Fruit fly (Drosophila melanogaster) whole organism, embryonic: ENCODE measurements around the gene CG32647.
A peak's percentile ranks its signal among the peaks of the same experiment; 100 is the strongest.

ENCODE experiments used
- Atf-2 ChIP-seq: fragments of 200-800 bp; sonication (Bioruptor generic); optimal IDR thresholded peaks from 2 replicates; lab custom pipeline; 2016; ENCODE audit warnings: missing biosample characterization, missing genetic modification characterization
- C15 ChIP-seq: fragments of 200-800 bp; sonication (Bioruptor generic); IDR thresholded peaks from 3 replicates; pipeline ENCODE4 v1.3.6; 2022; ENCODE audit warnings: missing biosample characterization, missing genetic modification characterization
- CG12071 ChIP-seq: fragments of 200-800 bp; sonication (Bioruptor generic); optimal IDR thresholded peaks from 3 replicates; lab custom pipeline; 2018; ENCODE audit warnings: missing biosample characterization, mild to moderate bottlenecking, missing genetic modification characterization
- CG14441 ChIP-seq: fragments of 200-800 bp; sonication (Bioruptor generic); IDR thresholded peaks from 2 replicates; pipeline ENCODE4 v1.3.6; 2022; ENCODE audit warnings: missing biosample characterization, missing genetic modification characterization
- CG15479 ChIP-seq: fragments of 200-800 bp; sonication (Bioruptor generic); optimal IDR thresholded peaks from 3 replicates; lab custom pipeline; 2019; ENCODE audit warnings: missing biosample characterization, mild to moderate bottlenecking, missing genetic modification characterization, moderate library complexity
- CG17612 ChIP-seq: fragments of 200-800 bp; sonication (Bioruptor generic); IDR thresholded peaks from 2 replicates; pipeline ENCODE4 v1.3.6; 2022; ENCODE audit warnings: missing biosample characterization, missing genetic modification characterization
- CG1832 ChIP-seq: fragments of 200-800 bp; sonication (Bioruptor generic); optimal IDR thresholded peaks from 2 replicates; lab custom pipeline; 2017; ENCODE audit warnings: missing biosample characterization, mild to moderate bottlenecking, missing genetic modification characterization, inconsistent platforms
- CG2116 ChIP-seq: fragments of 200-800 bp; sonication (Bioruptor generic); optimal IDR thresholded peaks from 3 replicates; lab custom pipeline; 2018; ENCODE audit warnings: missing biosample characterization, mild to moderate bottlenecking, missing genetic modification characterization
- CG2875 ChIP-seq: fragments of 200-800 bp; sonication (Bioruptor generic); optimal IDR thresholded peaks from 2 replicates; lab custom pipeline; 2017; ENCODE audit warnings: missing biosample characterization, mild to moderate bottlenecking, missing genetic modification characterization, missing genetic modification reagents
- CG31365 ChIP-seq: fragments of 200-800 bp; sonication (Bioruptor generic); optimal IDR thresholded peaks from 2 replicates; lab custom pipeline; 2018; ENCODE audit warnings: missing biosample characterization, mild to moderate bottlenecking, missing genetic modification characterization
- CG3726 ChIP-seq: fragments of 200-800 bp; sonication (Bioruptor generic); IDR thresholded peaks from 3 replicates; pipeline ENCODE4, ENCODE4 v1.3.6; 2022; ENCODE audit warnings: missing biosample characterization, missing genetic modification characterization
- CG3838 ChIP-seq: fragments of 200-800 bp; sonication (Bioruptor generic); optimal IDR thresholded peaks from 3 replicates; lab custom pipeline; 2016; ENCODE audit warnings: missing biosample characterization, missing genetic modification characterization
- CG42726 ChIP-seq: fragments of 200-800 bp; sonication (Bioruptor generic); IDR thresholded peaks from 2 replicates; pipeline ENCODE4 v1.3.6; 2022; ENCODE audit warnings: missing biosample characterization, missing genetic modification characterization; ENCODE audit not compliant: partially characterized antibody
- CG4360 ChIP-seq: fragments of 200-800 bp; sonication (Bioruptor generic); IDR thresholded peaks from 2 replicates; pipeline ENCODE4 v1.3.6; 2022; ENCODE audit warnings: missing biosample characterization, missing genetic modification characterization
- CG4424 ChIP-seq: fragments of 200-800 bp; sonication (Bioruptor generic); optimal IDR thresholded peaks from 3 replicates; lab custom pipeline; 2016; ENCODE audit warnings: missing biosample characterization, missing genetic modification characterization
- CG5953 ChIP-seq: fragments of 200-800 bp; sonication (Bioruptor generic); IDR thresholded peaks from 2 replicates; pipeline ENCODE4 v1.3.6; 2022; ENCODE audit warnings: missing biosample characterization, missing genetic modification characterization
- CG6765 ChIP-seq: fragments of 200-800 bp; sonication (Bioruptor generic); optimal IDR thresholded peaks from 3 replicates; lab custom pipeline; 2017; ENCODE audit warnings: missing biosample characterization, mild to moderate bottlenecking, missing genetic modification characterization
- CG7357 ChIP-seq: fragments of 200-800 bp; sonication (Bioruptor generic); IDR thresholded peaks from 3 replicates; pipeline ENCODE4 v1.3.6; 2022; ENCODE audit warnings: missing biosample characterization, missing genetic modification characterization
- CG8290 ChIP-seq, 3 experiments: fragments of 200-800 bp; sonication (Bioruptor generic); optimal IDR thresholded peaks; 2 replicates each; lab custom pipeline; 2016 to 2019; ENCODE audit warnings: missing biosample characterization in 3 of 3, missing genetic modification characterization in 3 of 3, mild to moderate bottlenecking in 2 of 3, moderate library complexity in 1 of 3
- CG8478 ChIP-seq: fragments of >200 bp; optimal IDR thresholded peaks from 2 replicates; lab custom pipeline; 2018
- Dad ChIP-seq: fragments of 200-800 bp; sonication (Bioruptor generic); optimal IDR thresholded peaks from 3 replicates; lab custom pipeline; 2016; ENCODE audit warnings: missing biosample characterization, missing genetic modification characterization
- Dbx ChIP-seq: fragments of 200-800 bp; sonication (Bioruptor generic); IDR thresholded peaks from 3 replicates; pipeline ENCODE4 v1.3.6; 2022; ENCODE audit warnings: missing biosample characterization, missing genetic modification characterization
- HLHmδ ChIP-seq: fragments of 200-800 bp; sonication (Bioruptor generic); optimal IDR thresholded peaks from 2 replicates; lab custom pipeline; 2018; ENCODE audit warnings: missing biosample characterization, mild to moderate bottlenecking, missing genetic modification characterization, moderate library complexity
- Hey ChIP-seq: fragments of 200-800 bp; sonication (Bioruptor generic); optimal IDR thresholded peaks from 3 replicates; lab custom pipeline; 2018; ENCODE audit warnings: missing biosample characterization, mild to moderate bottlenecking, missing genetic modification characterization
- Kr ChIP-seq: fragments of 200-800 bp; sonication (Bioruptor generic); optimal IDR thresholded peaks from 2 replicates; lab custom pipeline; 2017; ENCODE audit warnings: missing biosample characterization, mild to moderate bottlenecking, missing genetic modification characterization
- Mad ChIP-seq: fragments of 200-800 bp; sonication (Bioruptor generic); optimal IDR thresholded peaks from 2 replicates; lab custom pipeline; 2016; ENCODE audit warnings: missing biosample characterization, missing genetic modification characterization
- Meics ChIP-seq: fragments of 200-800 bp; sonication (Bioruptor generic); optimal IDR thresholded peaks from 2 replicates; lab custom pipeline; 2017; ENCODE audit warnings: missing biosample characterization, mild to moderate bottlenecking, missing genetic modification characterization
- NK7.1 ChIP-seq: fragments of 200-800 bp; sonication (Bioruptor generic); optimal IDR thresholded peaks from 3 replicates; lab custom pipeline; 2016; ENCODE audit warnings: missing biosample characterization, missing genetic modification characterization
- PHDP ChIP-seq: fragments of 200-800 bp; sonication (Bioruptor generic); optimal IDR thresholded peaks from 3 replicates; lab custom pipeline; 2018; ENCODE audit warnings: missing biosample characterization, mild to moderate bottlenecking, missing genetic modification characterization, moderate library complexity
- Sin3A ChIP-seq: fragments of >200 bp; optimal IDR thresholded peaks from 2 replicates; lab custom pipeline; 2018
- Sry-β ChIP-seq: fragments of 200-800 bp; sonication (Bioruptor generic); optimal IDR thresholded peaks from 2 replicates; lab custom pipeline; 2018; ENCODE audit warnings: missing biosample characterization, mild to moderate bottlenecking, missing genetic modification characterization, moderate library complexity
- Tbp ChIP-seq: fragments of >200 bp; optimal IDR thresholded peaks from 2 replicates; lab custom pipeline; 2018; ENCODE audit warnings: missing biosample characterization, missing genetic modification characterization
- Trl ChIP-seq, 3 experiments: fragments of >200 bp in 2 of 3; fragments of 200-800 bp in 1 of 3; sonication (Bioruptor generic) in 1 of 3; optimal IDR thresholded peaks; 2 replicates in 1 of 3; 3 replicates in 2 of 3; lab custom pipeline; 2016 to 2017; ENCODE audit warnings: missing biosample characterization in 1 of 3, missing genetic modification characterization in 1 of 3
- abd-A ChIP-seq: fragments of 200-800 bp; sonication (Bioruptor generic); optimal IDR thresholded peaks from 3 replicates; lab custom pipeline; 2019; ENCODE audit warnings: missing biosample characterization, mild to moderate bottlenecking, missing genetic modification characterization, moderate library complexity
- bcd ChIP-seq: fragments of 200-800 bp; sonication (Bioruptor generic); optimal IDR thresholded peaks from 2 replicates; lab custom pipeline; 2017; ENCODE audit warnings: missing biosample characterization, mild to moderate bottlenecking, missing genetic modification characterization
- cg ChIP-seq: fragments of 200-800 bp; sonication (Bioruptor generic); optimal IDR thresholded peaks from 3 replicates; lab custom pipeline; 2019; ENCODE audit warnings: missing biosample characterization, mild to moderate bottlenecking, missing genetic modification characterization, moderate library complexity
- chinmo ChIP-seq: fragments of 200-800 bp; sonication (Bioruptor generic); IDR thresholded peaks from 4 replicates; pipeline ENCODE4 v1.3.6; 2022; ENCODE audit warnings: missing biosample characterization, missing genetic modification characterization; ENCODE audit not compliant: partially characterized antibody
- corto ChIP-seq: fragments of 200-800 bp; sonication (Bioruptor generic); optimal IDR thresholded peaks from 2 replicates; lab custom pipeline; 2016; ENCODE audit warnings: missing biosample characterization, mild to moderate bottlenecking, missing genetic modification characterization, moderate library complexity
- crol ChIP-seq: fragments of 200-800 bp; sonication (Bioruptor generic); IDR thresholded peaks from 2 replicates; pipeline ENCODE4 v1.3.6; 2022; ENCODE audit warnings: missing biosample characterization, missing genetic modification characterization
- disco-r ChIP-seq: fragments of 200-800 bp; sonication (Bioruptor generic); optimal IDR thresholded peaks from 2 replicates; lab custom pipeline; 2016; ENCODE audit warnings: missing biosample characterization, missing genetic modification characterization
- dysf ChIP-seq: fragments of 200-800 bp; sonication (Bioruptor generic); IDR thresholded peaks from 3 replicates; pipeline ENCODE4 v1.3.6; 2022; ENCODE audit warnings: missing biosample characterization, missing genetic modification characterization
- esg ChIP-seq: fragments of 200-800 bp; sonication (Bioruptor generic); conservative IDR thresholded peaks from 2 replicates; pipeline ENCODE4 v1.3.6; 2022; ENCODE audit warnings: missing biosample characterization, missing genetic modification characterization
- gcm2 ChIP-seq: fragments of 200-800 bp; sonication (Bioruptor generic); optimal IDR thresholded peaks from 2 replicates; lab custom pipeline; 2016; ENCODE audit warnings: missing biosample characterization, missing genetic modification characterization
- gro ChIP-seq: fragments of 200-800 bp; sonication (Bioruptor generic); optimal IDR thresholded peaks from 2 replicates; lab custom pipeline; 2016; ENCODE audit warnings: missing biosample characterization, missing genetic modification characterization
- kay ChIP-seq: fragments of 200-800 bp; sonication (Bioruptor generic); optimal IDR thresholded peaks from 2 replicates; lab custom pipeline; 2016; ENCODE audit warnings: missing biosample characterization, missing genetic modification characterization
- kni ChIP-seq: fragments of 200-800 bp; sonication (Bioruptor generic); optimal IDR thresholded peaks from 3 replicates; lab custom pipeline; 2017; ENCODE audit warnings: mild to moderate bottlenecking, missing biosample characterization, missing genetic modification reagents, missing genetic modification characterization
- pros ChIP-seq: fragments of 200-800 bp; sonication (Bioruptor generic); optimal IDR thresholded peaks from 3 replicates; lab custom pipeline; 2019; ENCODE audit warnings: missing biosample characterization, mild to moderate bottlenecking, missing genetic modification characterization, moderate library complexity
- ro ChIP-seq: fragments of 200-800 bp; sonication (Bioruptor generic); IDR thresholded peaks from 2 replicates; pipeline ENCODE4 v1.3.6; 2022; ENCODE audit warnings: missing biosample characterization, missing genetic modification characterization
- sna ChIP-seq: fragments of 200-800 bp; sonication (Bioruptor generic); IDR thresholded peaks from 2 replicates; pipeline ENCODE4 v1.3.6; 2022; ENCODE audit warnings: missing biosample characterization, missing genetic modification characterization; ENCODE audit not compliant: partially characterized antibody
- tll ChIP-seq, 2 experiments: fragments of 200-800 bp in 1 of 2; fragments of >200 bp in 1 of 2; sonication (Bioruptor generic) in 1 of 2; optimal IDR thresholded peaks; 2 replicates each; lab custom pipeline; 2017 to 2019; ENCODE audit warnings: missing biosample characterization in 2 of 2, missing genetic modification characterization in 2 of 2, mild to moderate bottlenecking in 1 of 2, moderate library complexity in 1 of 2

Gene CG32647

dm6 chrX:12751786-12752187 lies 33.0 kb downstream of the CG32647 start:
- no peak for TF ChIP-seq Tbp (GFP tag; lab: Kevin White, UChicago)
- peak; percentile 97 for TF ChIP-seq CG15479 (GFP tag; lab: Kevin White, UChicago)
- TF ChIP-seq pros (GFP tag; lab: Kevin White, UChicago): peak; percentile 99
- TF ChIP-seq chinmo (GFP tag; lab: Robert Waterston, UW): peak; percentile 97
- no peak for TF ChIP-seq Sin3A (lab: Kevin White, UChicago)
- 0 out of 2 replicates have a peak, but pooled peaks have one; percentile 14 for TF ChIP-seq sna
- peak; percentile 65 for TF ChIP-seq Kr
- peak; percentile 60 to 85 for TF ChIP-seq Trl (optimal IDR thresholded peaks at IDR 0.05; lab: Kevin White, UChicago)
- no peak for TF ChIP-seq Trl (GFP tag; optimal IDR thresholded peaks at IDR 0.05; lab: Kevin White, UChicago)
- TF ChIP-seq Dbx (GFP tag; lab: Robert Waterston, UW): no peak
- TF ChIP-seq NK7.1 (GFP tag; lab: Kevin White, UChicago): no peak
- no peak for TF ChIP-seq corto (GFP tag; lab: Kevin White, UChicago)
- no peak for TF ChIP-seq C15
- no peak for TF ChIP-seq Sry-β (GFP tag; lab: Kevin White, UChicago)
- no peak for TF ChIP-seq CG4424 (GFP tag; lab: Kevin White, UChicago)
- TF ChIP-seq CG1832 (GFP tag; lab: Kevin White, UChicago): peak; percentile 70
- peak; percentile 96 for TF ChIP-seq kni (GFP tag; lab: Kevin White, UChicago)
- TF ChIP-seq crol: peak; percentile 80; the same call in 1 of the 2 replicates
- no peak for TF ChIP-seq gcm2 (GFP tag; lab: Kevin White, UChicago)
- TF ChIP-seq CG12071: no peak
- TF ChIP-seq CG3838: no peak
- peak; percentile 94 for TF ChIP-seq abd-A (tag; lab: Kevin White, UChicago)
- TF ChIP-seq ro: no peak
- no peak for TF ChIP-seq CG8290 (GFP tag; optimal IDR thresholded peaks at IDR 0.05; lab: Kevin White, UChicago)
- TF ChIP-seq CG8290 (tag; optimal IDR thresholded peaks at IDR 0.05; lab: Kevin White, UChicago): peak in 1 of 2 experiments; percentile 32
- TF ChIP-seq CG31365 (tag; lab: Kevin White, UChicago): no peak
- peak in 1 of 2 experiments; percentile 93 for TF ChIP-seq tll (GFP tag; optimal IDR thresholded peaks at IDR 0.05; lab: Kevin White, UChicago)
- TF ChIP-seq CG7357 (GFP tag; lab: Robert Waterston, UW): no peak
- no peak for TF ChIP-seq CG5953 (GFP tag; lab: Robert Waterston, UW)
- no peak for TF ChIP-seq CG8478 (lab: Kevin White, UChicago)
- peak; percentile 16 for TF ChIP-seq HLHmδ (GFP tag; lab: Kevin White, UChicago)
- TF ChIP-seq CG4360 (GFP tag; lab: Robert Waterston, UW): peak; percentile 99
- no peak for TF ChIP-seq CG6765 (GFP tag; lab: Kevin White, UChicago)
- TF ChIP-seq gro (GFP tag; lab: Kevin White, UChicago): no peak
- TF ChIP-seq Dad (GFP tag; lab: Kevin White, UChicago): no peak
- TF ChIP-seq cg (GFP tag; lab: Kevin White, UChicago): peak; percentile 86

- TF ChIP-seq CG17612 (GFP tag; lab: Robert Waterston, UW): peak; percentile 99
- peak; percentile 100 for TF ChIP-seq disco-r (GFP tag; lab: Kevin White, UChicago)
- peak; percentile 95 for TF ChIP-seq CG2116 (GFP tag; lab: Kevin White, UChicago)
- TF ChIP-seq PHDP (tag; lab: Kevin White, UChicago): peak; percentile 100
- TF ChIP-seq Mad (GFP tag; lab: Kevin White, UChicago): peak; percentile 100
- peak; percentile 98 for TF ChIP-seq Hey (tag; lab: Kevin White, UChicago)
- peak; percentile 100 for TF ChIP-seq CG14441
- TF ChIP-seq CG42726: no peak
- TF ChIP-seq Meics (GFP tag; lab: Kevin White, UChicago): peak; percentile 100
- peak; percentile 99 for TF ChIP-seq esg (GFP tag; lab: Robert Waterston, UW)
- TF ChIP-seq Atf-2: peak; percentile 100
- TF ChIP-seq kay (GFP tag; lab: Kevin White, UChicago): peak; percentile 98
- peak; percentile 99 for TF ChIP-seq CG2875 (GFP tag; lab: Kevin White, UChicago)
- peak; percentile 100 for TF ChIP-seq dysf (GFP tag; lab: Robert Waterston, UW)
- peak; percentile 99 for TF ChIP-seq CG3726 (GFP tag; lab: Robert Waterston, UW)
- TF ChIP-seq bcd: peak; percentile 100
Observed at dm6 chrX:12750928-12751631, 33.7 kb downstream of the CG32647 start.
